Fruit fly (Drosophila melanogaster) whole organism, prepupa: Measurements from ENCODE around the gene CG3285.
A peak's percentile ranks its signal among the peaks of the same experiment; 100 is the strongest.

Experiments used
- Blimp-1 ChIP-seq: fragments of 200-800 bp; sonication (Bioruptor generic); optimal IDR thresholded peaks from 3 replicates; lab custom pipeline; 2017; ENCODE audit warnings: missing biosample characterization, missing genetic modification characterization, mild to moderate bottlenecking, moderate library complexity, missing genetic modification reagents
- CG10669 ChIP-seq: fragments of 200-800 bp; sonication (Bioruptor generic); optimal IDR thresholded peaks from 3 replicates; lab custom pipeline; 2018; ENCODE audit warnings: missing biosample characterization, mild to moderate bottlenecking, missing genetic modification characterization, moderate library complexity
- CG11294 ChIP-seq: fragments of 200-800 bp; sonication (Bioruptor generic); IDR thresholded peaks from 2 replicates; pipeline ENCODE4 v1.3.6; 2022; ENCODE audit warnings: missing biosample characterization, missing genetic modification characterization
- CG15336 ChIP-seq: fragments of 200-800 bp; sonication (Bioruptor generic); IDR thresholded peaks from 2 replicates; pipeline ENCODE4 v1.3.6; 2022; ENCODE audit warnings: missing biosample characterization, missing genetic modification characterization
- CG16779 ChIP-seq: fragments of 200-800 bp; sonication (Bioruptor generic); optimal IDR thresholded peaks from 3 replicates; lab custom pipeline; 2017; ENCODE audit warnings: missing biosample characterization, mild to moderate bottlenecking, missing genetic modification characterization
- CG34406 ChIP-seq: fragments of 200-800 bp; sonication (Bioruptor generic); optimal IDR thresholded peaks from 3 replicates; lab custom pipeline; 2016; ENCODE audit warnings: missing biosample characterization, missing genetic modification characterization
- CG3919 ChIP-seq: fragments of 200-800 bp; sonication (Bioruptor generic); optimal IDR thresholded peaks from 3 replicates; lab custom pipeline; 2016; ENCODE audit warnings: missing biosample characterization, missing genetic modification characterization
- CG4318 ChIP-seq: fragments of 200-800 bp; sonication (Bioruptor generic); optimal IDR thresholded peaks from 3 replicates; lab custom pipeline; 2017; ENCODE audit warnings: missing biosample characterization, mild to moderate bottlenecking, missing genetic modification characterization
- CG6163 ChIP-seq: fragments of 200-800 bp; sonication (Bioruptor generic); IDR thresholded peaks from 3 replicates; pipeline ENCODE4 v1.3.6; 2022; ENCODE audit warnings: missing biosample characterization, missing genetic modification characterization
- CG6276 ChIP-seq: fragments of 200-800 bp; sonication (Bioruptor generic); optimal IDR thresholded peaks from 2 replicates; lab custom pipeline; 2017; ENCODE audit warnings: missing biosample characterization, mild to moderate bottlenecking, missing genetic modification characterization
- CG6792 ChIP-seq: fragments of 200-800 bp; sonication (Bioruptor generic); optimal IDR thresholded peaks from 3 replicates; lab custom pipeline; 2016; ENCODE audit warnings: missing biosample characterization, missing genetic modification characterization
- CG8119 ChIP-seq: fragments of 200-800 bp; sonication (Bioruptor generic); IDR thresholded peaks from 3 replicates; pipeline ENCODE4 v1.3.6; 2022; ENCODE audit warnings: missing biosample characterization, missing genetic modification characterization
- CG8632 ChIP-seq: fragments of 200-800 bp; sonication (Bioruptor generic); optimal IDR thresholded peaks from 3 replicates; lab custom pipeline; 2016; ENCODE audit warnings: missing biosample characterization, missing genetic modification characterization
- CG9139 ChIP-seq: fragments of 200-800 bp; sonication (Bioruptor generic); optimal IDR thresholded peaks from 3 replicates; lab custom pipeline; 2017; ENCODE audit warnings: missing biosample characterization, mild to moderate bottlenecking, missing genetic modification characterization
- Eip75B ChIP-seq: fragments of 200-800 bp; sonication (Bioruptor generic); optimal IDR thresholded peaks from 3 replicates; lab custom pipeline; 2016; ENCODE audit warnings: missing biosample characterization, missing genetic modification characterization
- Eip78C ChIP-seq: fragments of 200-800 bp; sonication (Bioruptor generic); peaks from one replicate; lab custom pipeline; 2016; ENCODE audit warnings: missing biosample characterization, missing genetic modification characterization
- Eip93F ChIP-seq: fragments of 200-800 bp; sonication (Bioruptor generic); optimal IDR thresholded peaks from 2 replicates; lab custom pipeline; 2016; ENCODE audit warnings: missing biosample characterization, mild to moderate bottlenecking, missing genetic modification characterization
- Ets21C ChIP-seq: fragments of 200-800 bp; sonication (Bioruptor generic); optimal IDR thresholded peaks from 3 replicates; lab custom pipeline; 2016; ENCODE audit warnings: missing biosample characterization, missing genetic modification characterization
- Ets96B ChIP-seq: fragments of 200-800 bp; optimal IDR thresholded peaks from 2 replicates; lab custom pipeline; 2019; ENCODE audit warnings: missing biosample characterization, mild to moderate bottlenecking, missing genetic modification characterization, moderate library complexity
- Hr38 ChIP-seq: sonication (Bioruptor generic); optimal IDR thresholded peaks from 2 replicates; lab custom pipeline; 2016; ENCODE audit warnings: missing biosample characterization, missing genetic modification characterization
- Hr4 ChIP-seq: fragments of 200-800 bp; sonication (Bioruptor generic); optimal IDR thresholded peaks from 3 replicates; lab custom pipeline; 2016; ENCODE audit warnings: missing biosample characterization, missing genetic modification characterization
- Lpt ChIP-seq: fragments of 200-800 bp; sonication (Bioruptor generic); optimal IDR thresholded peaks from 3 replicates; lab custom pipeline; 2016; ENCODE audit warnings: missing biosample characterization, missing genetic modification characterization
- Met ChIP-seq: fragments of 200-800 bp; sonication (Bioruptor generic); optimal IDR thresholded peaks from 3 replicates; lab custom pipeline; 2016; ENCODE audit warnings: missing biosample characterization, missing genetic modification characterization
- OdsH ChIP-seq: fragments of 200-800 bp; sonication (Bioruptor generic); optimal IDR thresholded peaks from 3 replicates; lab custom pipeline; 2016; ENCODE audit warnings: missing biosample characterization, missing genetic modification characterization
- Smox ChIP-seq: fragments of 200-800 bp; sonication (Bioruptor generic); optimal IDR thresholded peaks from 3 replicates; lab custom pipeline; 2016; ENCODE audit warnings: missing biosample characterization, missing genetic modification characterization
- Sox14 ChIP-seq: fragments of 200-800 bp; sonication (Bioruptor generic); optimal IDR thresholded peaks from 3 replicates; lab custom pipeline; 2016; ENCODE audit warnings: missing biosample characterization, missing genetic modification characterization
- cyc ChIP-seq: fragments of 200-800 bp; sonication (Bioruptor generic); optimal IDR thresholded peaks from 3 replicates; lab custom pipeline; 2016; ENCODE audit warnings: missing biosample characterization, missing genetic modification characterization
- dac ChIP-seq: fragments of 200-800 bp; sonication (Bioruptor generic); optimal IDR thresholded peaks from 2 replicates; lab custom pipeline; 2017; ENCODE audit warnings: missing biosample characterization, mild to moderate bottlenecking, missing genetic modification characterization
- dsx ChIP-seq: fragments of 200-800 bp; optimal IDR thresholded peaks from 3 replicates; lab custom pipeline; 2019; ENCODE audit warnings: missing biosample characterization, mild to moderate bottlenecking, missing genetic modification characterization, moderate library complexity; ENCODE audit not compliant: poor library complexity, severe bottlenecking
- eg ChIP-seq: fragments of 200-800 bp; sonication (Bioruptor generic); IDR thresholded peaks from 3 replicates; pipeline ENCODE4 v1.3.6; 2022; ENCODE audit warnings: missing biosample characterization, missing genetic modification characterization
- esn ChIP-seq: fragments of 200-800 bp; sonication (Bioruptor generic); optimal IDR thresholded peaks from 2 replicates; lab custom pipeline; 2016; ENCODE audit warnings: missing biosample characterization, mild to moderate bottlenecking, missing genetic modification characterization, moderate library complexity
- fkh ChIP-seq: fragments of 200-800 bp; sonication (Bioruptor generic); optimal IDR thresholded peaks from 3 replicates; lab custom pipeline; 2017; ENCODE audit warnings: missing biosample characterization, mild to moderate bottlenecking, missing genetic modification characterization, moderate library complexity
- lz ChIP-seq: fragments of 200-800 bp; sonication (Bioruptor generic); optimal IDR thresholded peaks from 3 replicates; lab custom pipeline; 2016; ENCODE audit warnings: missing biosample characterization, missing genetic modification characterization
- net ChIP-seq: fragments of 200-800 bp; sonication (Bioruptor generic); optimal IDR thresholded peaks from 3 replicates; lab custom pipeline; 2016; ENCODE audit warnings: missing biosample characterization, missing genetic modification characterization
- salr ChIP-seq, 2 experiments: fragments of 200-800 bp; sonication (Bioruptor generic); optimal IDR thresholded peaks; 3 replicates each; lab custom pipeline; 2016 to 2018; ENCODE audit warnings: missing biosample characterization in 2 of 2, missing genetic modification characterization in 2 of 2, mild to moderate bottlenecking in 1 of 2
- svp ChIP-seq: fragments of 200-800 bp; sonication (Bioruptor generic); peaks from one replicate; lab custom pipeline; 2016; ENCODE audit warnings: missing biosample characterization, missing genetic modification characterization
- topi ChIP-seq: fragments of 200-800 bp; sonication (Bioruptor generic); optimal IDR thresholded peaks from 3 replicates; lab custom pipeline; 2016; ENCODE audit warnings: missing biosample characterization, missing genetic modification characterization
- vri ChIP-seq: fragments of 200-800 bp; sonication (Bioruptor generic); optimal IDR thresholded peaks from 3 replicates; lab custom pipeline; 2016; ENCODE audit warnings: missing biosample characterization, mild to moderate bottlenecking, missing genetic modification characterization

Gene CG3285

DNA sequence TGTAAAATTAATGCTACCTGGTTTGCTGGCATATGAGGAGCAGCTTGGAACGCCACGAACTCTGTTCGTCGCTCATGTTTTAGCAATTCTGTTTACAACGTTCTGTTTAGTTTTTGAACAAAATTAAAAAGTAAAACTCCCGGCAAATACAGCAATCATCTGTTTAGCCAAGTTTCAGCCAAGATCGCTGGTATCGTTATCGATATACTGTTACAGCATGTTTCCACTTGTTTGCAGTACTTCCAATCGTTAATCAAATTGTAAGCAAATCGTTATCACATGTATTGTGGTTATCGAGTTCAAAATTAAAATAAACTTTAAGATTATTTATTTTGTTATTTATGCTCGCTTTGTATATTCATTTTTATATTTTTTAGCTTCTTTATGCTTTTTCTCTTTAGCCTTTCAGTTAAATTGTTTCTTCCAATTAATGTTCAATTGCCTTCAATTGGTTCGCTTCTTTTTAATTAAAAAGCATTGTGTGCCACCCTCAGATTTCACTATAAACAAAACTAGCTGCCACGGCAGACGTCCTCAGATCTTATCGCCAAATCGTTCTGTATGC, 10.9 kb upstream of the CG3285 start, which contains the start of the genes Fign and CG8837:
Gene Fign (minus strand): TSS at position 142 of the 565 bp plus-strand sequence.
Gene CG8837 (plus strand): TSS at position 515 of the 565 bp plus-strand sequence.
- TF ChIP-seq CG16779 (tag; lab: Kevin White, UChicago) = no peak
- TF ChIP-seq Blimp-1 (GFP tag; lab: Kevin White, UChicago) = peak; percentile 87
- TF ChIP-seq, all 60 proteins: peak for 1

DNA sequence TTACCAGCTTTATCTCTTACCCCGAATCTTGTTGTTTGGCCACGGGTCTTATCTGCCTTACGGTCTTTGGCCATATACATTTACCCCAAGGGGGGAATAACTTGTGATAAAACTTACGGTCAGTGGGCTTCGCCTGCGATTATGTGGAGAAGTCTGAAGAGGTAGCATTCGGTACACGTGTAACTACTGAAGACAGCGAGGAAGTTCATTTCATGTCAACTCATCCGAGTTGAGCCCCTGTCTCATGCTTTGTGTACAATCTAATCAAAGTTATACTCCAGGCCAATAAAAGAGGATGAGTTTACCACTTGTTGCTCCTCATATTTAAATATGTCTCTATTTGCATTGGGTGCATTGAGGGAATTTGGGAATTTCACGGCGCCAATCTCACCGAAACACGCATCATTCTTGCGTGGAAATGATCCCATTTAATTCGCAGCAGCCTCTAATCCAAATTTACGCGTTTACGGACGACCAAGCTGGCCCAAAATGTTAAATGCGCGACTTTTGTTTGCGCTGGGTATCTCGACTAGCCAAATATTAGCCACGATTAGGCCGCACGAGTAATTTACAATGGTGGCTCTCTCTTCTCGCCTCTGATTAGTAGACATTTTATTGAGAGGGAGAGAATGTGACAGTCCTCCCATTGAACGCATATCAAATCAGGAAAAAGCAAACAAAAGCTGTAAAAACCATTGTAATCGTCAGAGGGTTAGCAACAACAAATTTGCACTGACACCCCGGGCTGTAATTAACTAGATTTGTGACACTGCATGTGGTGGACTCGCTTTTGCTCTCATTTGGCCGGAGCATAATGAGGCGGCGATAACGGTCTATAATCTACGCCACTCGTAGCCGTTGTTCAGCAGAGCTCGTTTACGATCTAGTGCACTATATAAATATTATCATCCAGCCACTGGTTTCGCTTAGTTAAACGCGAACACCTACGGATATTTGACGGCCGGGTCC, 7.1 kb upstream of the CG3285 start, which contains the start of gene CG33281:
Gene CG33281 (plus strand): TSS at position 919 of the 969 bp plus-strand sequence.
- TF ChIP-seq CG8632 (GFP tag; lab: Kevin White, UChicago) = no peak
- TF ChIP-seq fkh = peak; percentile 53

DNA sequence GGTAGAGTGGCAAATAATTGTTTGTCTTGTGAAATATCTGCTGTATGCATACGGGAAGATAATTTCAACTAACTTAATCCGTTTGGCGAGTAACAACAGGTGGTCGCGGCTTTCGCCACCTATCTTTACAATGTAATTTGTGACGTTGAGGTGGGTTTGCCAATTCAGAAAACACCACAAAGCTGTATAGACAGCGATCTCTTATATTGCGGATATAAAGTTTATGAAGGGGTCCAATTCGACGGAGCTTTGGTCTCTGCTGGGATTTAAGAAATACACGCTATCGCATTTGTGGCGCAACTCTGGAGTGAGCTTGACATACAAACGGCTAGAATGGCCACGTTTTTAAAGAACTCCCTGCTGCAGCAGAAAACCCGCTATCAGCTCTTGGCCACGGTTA, 3.1 kb upstream of the CG3285 start, which contains the start of gene CG33282:
Gene CG33282 (plus strand): TSS at position 301 of the 400 bp plus-strand sequence.
- no peak for TF ChIP-seq dsx (GFP tag; lab: Kevin White, UChicago)
- TF ChIP-seq svp (GFP tag; lab: Kevin White, UChicago) = peak; percentile 9
- TF ChIP-seq, all 60 proteins: peak for 1

DNA sequence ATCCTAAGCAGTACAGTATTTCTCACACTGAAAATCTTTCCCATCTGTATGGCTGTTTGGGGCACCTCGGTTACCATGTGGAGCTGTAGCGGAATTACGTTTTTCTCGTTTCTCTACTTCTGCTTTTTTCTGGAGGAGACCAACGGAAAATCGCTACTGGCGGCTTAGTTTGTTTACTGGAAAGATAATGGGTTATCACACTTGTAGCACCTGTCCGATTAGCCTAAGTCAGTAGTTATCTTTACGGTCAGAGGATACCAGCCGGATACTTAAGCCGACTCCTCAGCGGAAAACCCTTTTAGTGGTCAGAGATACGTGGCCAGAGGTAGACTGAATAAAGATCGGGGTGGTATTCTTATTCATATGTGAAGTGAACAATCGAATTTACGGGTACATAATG, 1.8 kb downstream of the CG3285 start, which contains the start of gene CG15408:
Gene CG15408 (plus strand): TSS at position 301 of the 400 bp plus-strand sequence.
- TF ChIP-seq Lpt (no peak), vri (no peak), eg (GFP tag; lab: Robert Waterston, UW) (no peak), CG6163 (GFP tag; lab: Robert Waterston, UW) (no peak), Blimp-1 (GFP tag; lab: Kevin White, UChicago) (no peak), Eip78C (no peak), Ets21C (no peak), CG6276 (GFP tag; lab: Kevin White, UChicago) (no peak)

DNA sequence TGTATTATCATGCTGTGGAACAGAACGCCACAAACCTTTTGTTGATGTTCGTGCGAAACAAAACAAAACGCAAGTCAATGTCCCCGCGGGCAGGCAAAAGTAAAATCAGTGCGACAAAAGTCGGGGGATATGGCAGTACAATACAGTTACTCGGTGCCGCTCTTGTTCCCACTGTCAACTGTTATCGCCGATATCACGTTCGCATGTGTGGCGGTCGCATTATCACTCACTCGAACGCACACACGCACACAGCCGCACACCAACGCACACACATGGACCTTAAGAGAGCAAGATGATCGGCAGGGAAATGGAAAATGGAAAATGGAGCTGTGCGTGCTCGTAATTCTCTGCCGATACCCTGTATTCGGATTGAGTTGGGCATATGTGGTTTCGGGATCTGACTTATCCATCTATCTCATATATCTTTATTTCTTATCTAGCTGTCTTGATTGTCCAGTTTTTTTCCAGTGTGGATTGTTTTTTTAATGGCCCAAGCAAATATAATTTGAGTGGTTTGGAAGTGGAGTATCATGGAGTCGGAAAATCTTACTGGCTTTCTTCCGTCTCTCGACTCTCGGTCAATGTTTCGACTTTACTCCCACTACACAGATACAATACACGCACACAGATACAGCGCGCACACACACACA, 8.0 kb downstream of the CG3285 start:
- TF ChIP-seq CG8119 (GFP tag; lab: Robert Waterston, UW) (peak; percentile 91), CG16779 (tag; lab: Kevin White, UChicago) (peak; percentile 62), Eip93F (GFP tag; lab: Kevin White, UChicago) (peak; percentile 81), CG4318 (GFP tag; lab: Kevin White, UChicago) (peak; percentile 78), CG34406 (GFP tag; lab: Kevin White, UChicago) (peak; percentile 77), dsx (GFP tag; lab: Kevin White, UChicago) (peak; percentile 43), Eip75B (GFP tag; lab: Kevin White, UChicago) (peak; percentile 86), CG6163 (GFP tag; lab: Robert Waterston, UW) (peak; percentile 89), esn (GFP tag; lab: Kevin White, UChicago) (peak; percentile 80), cyc (GFP tag; lab: Kevin White, UChicago) (peak; percentile 82), lz (GFP tag; lab: Kevin White, UChicago) (peak; percentile 81), CG6792 (GFP tag; lab: Kevin White, UChicago) (peak; percentile 84), CG3919 (GFP tag; lab: Kevin White, UChicago) (peak; percentile 88), Met (GFP tag; lab: Kevin White, UChicago) (peak; percentile 75), topi (peak; percentile 79), Sox14 (peak; percentile 90), Lpt (peak; percentile 89), CG10669 (GFP tag; lab: Kevin White, UChicago) (peak; percentile 79), dac (GFP tag; lab: Kevin White, UChicago) (peak; percentile 70), CG15336 (peak; percentile 92), Hr4 (peak; percentile 94), CG9139 (GFP tag; lab: Kevin White, UChicago) (peak; percentile 64), Ets21C (peak; percentile 71), Smox (GFP tag; lab: Kevin White, UChicago) (peak; percentile 75), CG11294 (GFP tag; lab: Robert Waterston, UW) (peak; percentile 68), Hr38 (GFP tag; lab: Kevin White, UChicago) (peak; percentile 43), salr (GFP tag; optimal IDR thresholded peaks at IDR 0.05; lab: Kevin White, UChicago) (peak; percentile 66 to 79), Ets96B (tag; lab: Kevin White, UChicago) (peak; percentile 68), net (GFP tag; lab: Kevin White, UChicago) (peak; percentile 86), OdsH (peak; percentile 91)
